Fruit fly (Drosophila melanogaster) whole organism, embryonic: ENCODE measurements around the gene dpr4.
A peak's percentile ranks its signal among the peaks of the same experiment; 100 is the strongest.

ENCODE experiments used
- C15 ChIP-seq: fragments of 200-800 bp; sonication (Bioruptor generic); IDR thresholded peaks from 3 replicates; pipeline ENCODE4 v1.3.6; 2022; ENCODE audit warnings: missing biosample characterization, missing genetic modification characterization
- CG11504 ChIP-seq: fragments of 200-800 bp; sonication (Bioruptor generic); optimal IDR thresholded peaks from 3 replicates; lab custom pipeline; 2019; ENCODE audit warnings: missing biosample characterization, mild to moderate bottlenecking, missing genetic modification characterization, moderate library complexity
- CG12071 ChIP-seq: fragments of 200-800 bp; sonication (Bioruptor generic); optimal IDR thresholded peaks from 3 replicates; lab custom pipeline; 2018; ENCODE audit warnings: missing biosample characterization, mild to moderate bottlenecking, missing genetic modification characterization
- CG13624 ChIP-seq: fragments of 200-800 bp; sonication (Bioruptor generic); optimal IDR thresholded peaks from 2 replicates; lab custom pipeline; 2016; ENCODE audit warnings: missing biosample characterization, missing genetic modification characterization
- CG13775 ChIP-seq: fragments of 200-800 bp; sonication (Bioruptor generic); optimal IDR thresholded peaks from 3 replicates; lab custom pipeline; 2017; ENCODE audit warnings: missing biosample characterization, mild to moderate bottlenecking, missing genetic modification characterization
- CG14667 ChIP-seq: fragments of 200-800 bp; sonication (Bioruptor generic); IDR thresholded peaks from 2 replicates; pipeline ENCODE4 v1.3.6; 2022; ENCODE audit warnings: missing biosample characterization, missing genetic modification characterization
- CG17186 ChIP-seq: fragments of 200-800 bp; sonication (Bioruptor generic); optimal IDR thresholded peaks from 3 replicates; lab custom pipeline; 2017; ENCODE audit warnings: missing biosample characterization, missing genetic modification reagents, missing genetic modification characterization
- CG18476 ChIP-seq: fragments of 200-800 bp; sonication (Bioruptor generic); optimal IDR thresholded peaks from 2 replicates; lab custom pipeline; 2016; ENCODE audit warnings: missing biosample characterization, mild to moderate bottlenecking, missing genetic modification characterization
- CG18764 ChIP-seq: fragments of 200-800 bp; sonication (Bioruptor generic); optimal IDR thresholded peaks from 3 replicates; lab custom pipeline; 2016; ENCODE audit warnings: missing biosample characterization, missing genetic modification characterization
- CG2202 ChIP-seq: fragments of 200-800 bp; sonication (Bioruptor generic); optimal IDR thresholded peaks from 2 replicates; lab custom pipeline; 2018; ENCODE audit warnings: missing biosample characterization, mild to moderate bottlenecking, missing genetic modification characterization
- CG30431 ChIP-seq: fragments of 200-800 bp; sonication (Bioruptor generic); optimal IDR thresholded peaks from 2 replicates; lab custom pipeline; 2017; ENCODE audit warnings: missing biosample characterization, missing genetic modification characterization
- CG31365 ChIP-seq: fragments of 200-800 bp; sonication (Bioruptor generic); optimal IDR thresholded peaks from 2 replicates; lab custom pipeline; 2018; ENCODE audit warnings: missing biosample characterization, mild to moderate bottlenecking, missing genetic modification characterization
- CG31441 ChIP-seq: fragments of 200-800 bp; sonication (Bioruptor generic); IDR thresholded peaks from 2 replicates; pipeline ENCODE4 v1.3.6; 2022; ENCODE audit warnings: missing biosample characterization, missing genetic modification characterization
- CG3281 ChIP-seq: fragments of 200-800 bp; sonication (Bioruptor generic); optimal IDR thresholded peaks from 3 replicates; lab custom pipeline; 2017; ENCODE audit warnings: missing biosample characterization, mild to moderate bottlenecking, missing genetic modification characterization
- CG34376 ChIP-seq: fragments of 200-800 bp; sonication (Bioruptor generic); optimal IDR thresholded peaks from 2 replicates; lab custom pipeline; 2018; ENCODE audit warnings: missing biosample characterization, mild to moderate bottlenecking, missing genetic modification characterization
- CG3847 ChIP-seq: fragments of 200-800 bp; sonication (Bioruptor generic); IDR thresholded peaks from 2 replicates; pipeline ENCODE4 v1.3.6; 2022; ENCODE audit warnings: missing biosample characterization, missing genetic modification characterization
- CG4328 ChIP-seq: fragments of 200-800 bp; sonication (Bioruptor generic); optimal IDR thresholded peaks from 3 replicates; lab custom pipeline; 2017; ENCODE audit warnings: missing biosample characterization, missing genetic modification reagents, missing genetic modification characterization
- CG4707 ChIP-seq: fragments of 200-800 bp; sonication (Bioruptor generic); optimal IDR thresholded peaks from 2 replicates; lab custom pipeline; 2018; ENCODE audit warnings: missing biosample characterization, mild to moderate bottlenecking, missing genetic modification characterization, moderate library complexity
- CG5953 ChIP-seq: fragments of 200-800 bp; sonication (Bioruptor generic); IDR thresholded peaks from 2 replicates; pipeline ENCODE4 v1.3.6; 2022; ENCODE audit warnings: missing biosample characterization, missing genetic modification characterization
- CG6791 ChIP-seq: fragments of 200-800 bp; sonication (Bioruptor generic); IDR thresholded peaks from 3 replicates; pipeline ENCODE4 v1.3.6; 2022; ENCODE audit warnings: missing biosample characterization, missing genetic modification characterization; ENCODE audit not compliant: partially characterized antibody
- CG8290 ChIP-seq, 3 experiments: fragments of 200-800 bp; sonication (Bioruptor generic); optimal IDR thresholded peaks; 2 replicates each; lab custom pipeline; 2016 to 2019; ENCODE audit warnings: missing biosample characterization in 3 of 3, missing genetic modification characterization in 3 of 3, mild to moderate bottlenecking in 2 of 3, moderate library complexity in 1 of 3
- CG9215 ChIP-seq: fragments of 200-800 bp; sonication (Bioruptor generic); IDR thresholded peaks from 2 replicates; pipeline ENCODE4 v1.3.6; 2022; ENCODE audit warnings: missing biosample characterization, missing genetic modification characterization
- CG9876 ChIP-seq: fragments of 200-800 bp; sonication (Bioruptor generic); optimal IDR thresholded peaks from 2 replicates; lab custom pipeline; 2016; ENCODE audit warnings: missing biosample characterization, missing genetic modification characterization
- CrebB ChIP-seq: fragments of 200-800 bp; sonication (Bioruptor generic); optimal IDR thresholded peaks from 3 replicates; lab custom pipeline; 2018; ENCODE audit warnings: missing biosample characterization, mild to moderate bottlenecking, missing genetic modification characterization
- Dek ChIP-seq: fragments of 200-800 bp; sonication (Bioruptor generic); optimal IDR thresholded peaks from 3 replicates; lab custom pipeline; 2019; ENCODE audit warnings: missing biosample characterization, mild to moderate bottlenecking, missing genetic modification characterization, moderate library complexity
- Dip3 ChIP-seq: fragments of 200-800 bp; sonication (Bioruptor generic); optimal IDR thresholded peaks from 3 replicates; lab custom pipeline; 2016; ENCODE audit warnings: missing biosample characterization, missing genetic modification characterization
- Ets65A ChIP-seq: fragments of 200-800 bp; sonication (Bioruptor generic); peaks from one replicate; lab custom pipeline; 2016; ENCODE audit warnings: missing biosample characterization, missing genetic modification characterization
- Fer2 ChIP-seq: fragments of 200-800 bp; sonication (Bioruptor generic); optimal IDR thresholded peaks from 2 replicates; lab custom pipeline; 2018; ENCODE audit warnings: missing biosample characterization, mild to moderate bottlenecking, missing genetic modification characterization, moderate library complexity
- HHEX ChIP-seq: fragments of 200-800 bp; sonication (Bioruptor generic); optimal IDR thresholded peaks from 3 replicates; lab custom pipeline; 2017; ENCODE audit warnings: missing biosample characterization, mild to moderate bottlenecking, missing genetic modification characterization, missing genetic modification reagents
- Hmr ChIP-seq: fragments of 200-800 bp; sonication (Bioruptor generic); optimal IDR thresholded peaks from 3 replicates; lab custom pipeline; 2017; ENCODE audit warnings: mild to moderate bottlenecking, missing biosample characterization, missing genetic modification reagents, missing genetic modification characterization
- Lpt ChIP-seq: fragments of >200 bp; optimal IDR thresholded peaks from 2 replicates; lab custom pipeline; 2018; ENCODE audit warnings: missing biosample characterization, missing genetic modification characterization
- Spps ChIP-seq: fragments of 200-800 bp; sonication (Bioruptor generic); optimal IDR thresholded peaks from 2 replicates; lab custom pipeline; 2018; ENCODE audit warnings: missing biosample characterization, mild to moderate bottlenecking, missing genetic modification characterization
- az2 ChIP-seq: fragments of 200-800 bp; sonication (Bioruptor generic); optimal IDR thresholded peaks from 3 replicates; lab custom pipeline; 2016; ENCODE audit warnings: missing biosample characterization, missing genetic modification characterization
- caup ChIP-seq: fragments of 200-800 bp; sonication (Bioruptor generic); optimal IDR thresholded peaks from 3 replicates; lab custom pipeline; 2017; ENCODE audit warnings: missing biosample characterization, mild to moderate bottlenecking, missing genetic modification characterization, moderate library complexity; ENCODE audit not compliant: severe bottlenecking
- fd102C ChIP-seq: fragments of 200-800 bp; sonication (Bioruptor generic); optimal IDR thresholded peaks from 2 replicates; lab custom pipeline; 2018; ENCODE audit warnings: missing biosample characterization, mild to moderate bottlenecking, missing genetic modification characterization, moderate library complexity
- gem ChIP-seq: fragments of 200-800 bp; sonication (Bioruptor generic); optimal IDR thresholded peaks from 2 replicates; lab custom pipeline; 2019; ENCODE audit warnings: missing biosample characterization, mild to moderate bottlenecking, missing genetic modification characterization, moderate library complexity
- gsb ChIP-seq: fragments of 200-800 bp; sonication (Bioruptor generic); IDR thresholded peaks from 2 replicates; pipeline ENCODE4 v1.3.6; 2022; ENCODE audit warnings: missing biosample characterization, missing genetic modification characterization
- gt ChIP-seq: fragments of 200-800 bp; sonication (Bioruptor generic); IDR thresholded peaks from 2 replicates; pipeline ENCODE4 v1.3.6; 2022; ENCODE audit warnings: missing biosample characterization, missing genetic modification characterization
- ken ChIP-seq: fragments of 200-800 bp; sonication (Bioruptor generic); IDR thresholded peaks from 3 replicates; pipeline ENCODE4 v1.3.6; 2022; ENCODE audit warnings: missing biosample characterization, missing genetic modification characterization
- pan ChIP-seq, 4 experiments: fragments of >200 bp in 3 of 4; fragments of 200-800 bp in 1 of 4; sonication (Bioruptor generic) in 1 of 4; optimal IDR thresholded peaks in 3 of 4; IDR thresholded peaks in 1 of 4; 2 replicates each; pipeline versions ENCODE4 v1.3.6 to Lab custom; 2017 to 2022; ENCODE audit warnings: missing biosample characterization in 2 of 4, missing genetic modification characterization in 2 of 4, mixed read lengths in 1 of 4
- prd ChIP-seq, 3 experiments: fragments of >200 bp in 2 of 3; fragments of 200-800 bp in 1 of 3; sonication (Bioruptor generic) in 1 of 3; optimal IDR thresholded peaks in 2 of 3; IDR thresholded peaks in 1 of 3; 2 replicates in 2 of 3; 3 replicates in 1 of 3; pipeline versions ENCODE4 v1.3.6 to Lab custom; 2017 to 2022; ENCODE audit warnings: missing biosample characterization in 1 of 3, missing genetic modification characterization in 1 of 3
- pros ChIP-seq: fragments of 200-800 bp; sonication (Bioruptor generic); optimal IDR thresholded peaks from 3 replicates; lab custom pipeline; 2019; ENCODE audit warnings: missing biosample characterization, mild to moderate bottlenecking, missing genetic modification characterization, moderate library complexity
- rib ChIP-seq: fragments of 200-800 bp; sonication (Bioruptor generic); IDR thresholded peaks from 2 replicates; pipeline ENCODE4 v1.3.6; 2022; ENCODE audit warnings: missing biosample characterization, missing genetic modification characterization
- schlank ChIP-seq: fragments of 200-800 bp; sonication (Bioruptor generic); optimal IDR thresholded peaks from 2 replicates; lab custom pipeline; 2018; ENCODE audit warnings: missing biosample characterization, mild to moderate bottlenecking, missing genetic modification characterization
- sens-2 ChIP-seq: fragments of 200-800 bp; sonication (Bioruptor generic); IDR thresholded peaks from 2 replicates; pipeline ENCODE4 v1.3.6; 2022; ENCODE audit warnings: missing biosample characterization, missing genetic modification characterization
- slou ChIP-seq: fragments of 200-800 bp; sonication (Bioruptor generic); optimal IDR thresholded peaks from 3 replicates; lab custom pipeline; 2016; ENCODE audit warnings: missing biosample characterization, missing genetic modification characterization
- so ChIP-seq: fragments of 200-800 bp; sonication (Bioruptor generic); IDR thresholded peaks from 3 replicates; pipeline ENCODE4 v1.3.6; 2022; ENCODE audit warnings: missing biosample characterization, missing genetic modification characterization
- zf30C ChIP-seq: fragments of 200-800 bp; sonication (Bioruptor generic); optimal IDR thresholded peaks from 3 replicates; lab custom pipeline; 2018; ENCODE audit warnings: missing biosample characterization, mild to moderate bottlenecking, missing genetic modification characterization
- zfh2 ChIP-seq: fragments of 200-800 bp; sonication (Bioruptor generic); optimal IDR thresholded peaks from 2 replicates; lab custom pipeline; 2016; ENCODE audit warnings: missing biosample characterization, missing genetic modification characterization

The dpr4 gene

DNA sequence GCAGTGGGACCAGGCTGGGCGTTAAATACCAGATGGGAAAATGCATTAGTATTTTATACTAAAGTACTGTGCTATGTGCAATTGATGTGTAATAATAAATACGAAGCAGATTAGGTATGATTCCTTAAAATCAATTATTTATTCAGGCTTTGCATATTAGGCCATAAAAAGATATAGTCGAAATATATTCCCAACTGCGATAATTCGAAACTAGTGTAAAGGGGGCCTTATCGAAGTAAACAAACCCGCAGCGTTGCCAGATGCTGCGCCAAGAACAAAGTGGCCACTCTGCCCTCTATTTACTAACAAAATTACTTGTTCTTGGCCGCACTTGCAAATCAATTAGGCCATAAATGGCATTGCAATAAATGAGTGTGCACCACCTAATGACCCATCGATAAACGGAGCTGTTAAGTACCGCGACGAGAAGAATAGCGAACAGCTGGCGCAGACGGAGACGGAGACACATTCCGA lies 14.8 kb upstream of the dpr4 start, which contains the start of gene CG10898 (continued):
- TF ChIP-seq slou: peak; percentile 59
- TF ChIP-seq CG11504: peak; percentile 83
- no peak for TF ChIP-seq prd (optimal IDR thresholded peaks at IDR 0.05; lab: Kevin White, UChicago)
- peak; percentile 89 for TF ChIP-seq prd (GFP tag; IDR thresholded peaks at IDR 0.05; lab: Robert Waterston, UW)
- peak; percentile 62 for TF ChIP-seq CG12071 (GFP tag; lab: Kevin White, UChicago)
- TF ChIP-seq gsb: peak; percentile 79
- TF ChIP-seq zfh2 (GFP tag; lab: Kevin White, UChicago): peak; percentile 85
- peak; percentile 26 for TF ChIP-seq CG34376 (GFP tag; lab: Kevin White, UChicago)
- peak; percentile 89 for TF ChIP-seq gem (tag; lab: Kevin White, UChicago)
- TF ChIP-seq CG17186: peak; percentile 71
- peak; percentile 59 for TF ChIP-seq Fer2 (tag; lab: Kevin White, UChicago)
- peak; percentile 76 for TF ChIP-seq CG3281
- no peak for TF ChIP-seq zf30C (GFP tag; lab: Kevin White, UChicago)
- peak; percentile 60 for TF ChIP-seq CG4328
- TF ChIP-seq CG5953 (GFP tag; lab: Robert Waterston, UW): peak; percentile 79
- peak; percentile 78 for TF ChIP-seq CG14667 (GFP tag; lab: Robert Waterston, UW)
- TF ChIP-seq CG8290 (GFP tag; optimal IDR thresholded peaks at IDR 0.05; lab: Kevin White, UChicago): peak; percentile 89
- peak in 1 of 2 experiments; percentile 89 for TF ChIP-seq CG8290 (tag; optimal IDR thresholded peaks at IDR 0.05; lab: Kevin White, UChicago)
- TF ChIP-seq az2 (GFP tag; lab: Kevin White, UChicago): peak; percentile 82
- TF ChIP-seq caup: peak; percentile 76
- peak; percentile 87 for TF ChIP-seq CG13624
- TF ChIP-seq ken: peak; percentile 91
- TF ChIP-seq Spps (tag; lab: Kevin White, UChicago): peak; percentile 62
- peak; percentile 65; the same call in 1 of the 2 replicates for TF ChIP-seq sens-2 (GFP tag; lab: Robert Waterston, UW)
- TF ChIP-seq Dek (tag; lab: Kevin White, UChicago): peak; percentile 62
- TF ChIP-seq so (GFP tag; lab: Robert Waterston, UW): peak; percentile 88
- peak; percentile 69 for TF ChIP-seq CG18476 (GFP tag; lab: Kevin White, UChicago)
- TF ChIP-seq pan (optimal IDR thresholded peaks at IDR 0.05; lab: Kevin White, UChicago): no peak
- peak in 1 of 2 experiments; percentile 91 for TF ChIP-seq pan (GFP tag; optimal IDR thresholded peaks at IDR 0.05 in 1 of 2, IDR thresholded peaks at IDR 0.05 in 1 of 2)
- peak; percentile 9 for TF ChIP-seq CG31365 (tag; lab: Kevin White, UChicago)
- TF ChIP-seq CG13775 (GFP tag; lab: Kevin White, UChicago): peak; percentile 90
- TF ChIP-seq Ets65A: peak; percentile 98
- TF ChIP-seq gt (GFP tag; lab: Robert Waterston, UW): peak; percentile 70
- peak; percentile 92 for TF ChIP-seq CG3847 (GFP tag; lab: Robert Waterston, UW)
- TF ChIP-seq CG6791 (GFP tag; lab: Robert Waterston, UW): no peak
- no peak for TF ChIP-seq fd102C (GFP tag; lab: Kevin White, UChicago)
- TF ChIP-seq CG9215 (GFP tag; lab: Robert Waterston, UW): peak; percentile 76
- peak; percentile 99 for TF ChIP-seq CG18764
- peak; percentile 71 for TF ChIP-seq CrebB (tag; lab: Kevin White, UChicago)
- peak; percentile 37 for TF ChIP-seq schlank (tag; lab: Kevin White, UChicago)
- TF ChIP-seq HHEX (GFP tag; lab: Kevin White, UChicago): peak; percentile 67
- peak; percentile 14 for TF ChIP-seq pros (GFP tag; lab: Kevin White, UChicago)
- TF ChIP-seq Hmr: peak; percentile 88
- peak; percentile 87 for TF ChIP-seq Dip3
- peak; percentile 16 for TF ChIP-seq CG4707 (GFP tag; lab: Kevin White, UChicago)
- TF ChIP-seq CG31441 (GFP tag; lab: Robert Waterston, UW): peak; percentile 61
- TF ChIP-seq Lpt (GFP tag; lab: Kevin White, UChicago): no peak
- peak; percentile 28 for TF ChIP-seq CG2202
- peak; percentile 78; the same call in 2 of the 3 replicates for TF ChIP-seq C15 (GFP tag; lab: Robert Waterston, UW)
- TF ChIP-seq CG30431 (GFP tag; lab: Kevin White, UChicago): peak; percentile 61
- TF ChIP-seq rib (GFP tag; lab: Robert Waterston, UW): peak; percentile 80
- TF ChIP-seq CG9876 (GFP tag; lab: Kevin White, UChicago): peak; percentile 73
